Fruit fly (Drosophila melanogaster): Measurements from ENCODE around the gene Mst36Fa.
A peak's percentile ranks its signal among the peaks of the same experiment; 100 is the strongest.

The Mst36Fa gene

DNA sequence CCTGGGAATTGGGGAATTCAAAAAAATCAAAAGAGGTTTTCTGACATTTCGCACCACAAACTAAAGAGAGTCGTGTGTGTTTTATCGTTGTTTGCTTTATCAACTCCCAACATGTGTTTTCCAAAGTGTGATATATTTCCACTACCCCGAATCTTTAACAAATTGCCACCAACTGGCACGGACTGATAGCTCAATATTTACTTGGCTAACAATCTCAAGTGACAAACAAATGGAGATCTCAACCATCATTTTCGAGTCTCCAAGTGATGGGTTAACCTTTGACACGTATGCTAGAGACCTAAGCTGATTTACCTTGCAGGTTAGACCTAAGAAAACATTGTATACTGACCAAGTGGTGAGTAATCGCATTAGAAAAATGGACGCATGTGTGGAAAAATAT is 51.3 kb downstream of the Mst36Fa start (continued):
- no peak for TF ChIP-seq trem (tag; optimal IDR thresholded peaks at IDR 0.05)
- TF ChIP-seq CG32532 (GFP tag; IDR thresholded peaks at IDR 0.05) = no peak
- peak; percentile 86 for TF ChIP-seq sens (GFP tag)
- peak; percentile 33; the same call in 1 of the 2 replicates for TF ChIP-seq CG14014 (GFP tag; IDR thresholded peaks at IDR 0.05)
- TF ChIP-seq CG11695 (GFP tag; IDR thresholded peaks at IDR 0.05) = no peak
- TF ChIP-seq CG9797 (GFP tag; optimal IDR thresholded peaks at IDR 0.05) = no peak
- TF ChIP-seq YL-1 (GFP tag; optimal IDR thresholded peaks at IDR 0.05) = no peak
- no peak for TF ChIP-seq Dp (GFP tag; optimal IDR thresholded peaks at IDR 0.05)
- TF ChIP-seq Awh (GFP tag; IDR thresholded peaks at IDR 0.05) = no peak; the same call in 1 of the 2 replicates
- TF ChIP-seq CG10543 (GFP tag; optimal IDR thresholded peaks at IDR 0.05) = no peak
- no peak for TF ChIP-seq CG15073 (GFP tag; optimal IDR thresholded peaks at IDR 0.05)
- no peak for TF ChIP-seq Mrtf (GFP tag; IDR thresholded peaks at IDR 0.05)
- no peak for TF ChIP-seq btn (GFP tag; optimal IDR thresholded peaks at IDR 0.05)
- TF ChIP-seq zen2 (GFP tag; IDR thresholded peaks at IDR 0.05; ENCODE audit: partially characterized antibody) = no peak
- TF ChIP-seq insv (GFP tag; optimal IDR thresholded peaks at IDR 0.05) = no peak
- TF ChIP-seq tll (GFP tag; optimal IDR thresholded peaks at IDR 0.05) = peak in 1 of 2 experiments; percentile 78
- no peak for TF ChIP-seq CG2199 (GFP tag; IDR thresholded peaks at IDR 0.05)
- TF ChIP-seq CG17186 (GFP tag; optimal IDR thresholded peaks at IDR 0.05) = no peak
- TF ChIP-seq Oaz (GFP tag; IDR thresholded peaks at IDR 0.05) = no peak
- no peak for TF ChIP-seq CG9437 (GFP tag; optimal IDR thresholded peaks at IDR 0.05)
- TF ChIP-seq ash1 (GFP tag; optimal IDR thresholded peaks at IDR 0.05) = no peak
- TF ChIP-seq unc-4 (GFP tag; IDR thresholded peaks at IDR 0.05; ENCODE audit: partially characterized antibody) = no peak
- TF ChIP-seq HmgD (GFP tag; optimal IDR thresholded peaks at IDR 0.05) = no peak
- TF ChIP-seq sug (tag; optimal IDR thresholded peaks at IDR 0.05) = no peak
- TF ChIP-seq CG32772 (GFP tag; IDR thresholded peaks at IDR 0.05) = no peak
- TF ChIP-seq dm (GFP tag; optimal IDR thresholded peaks at IDR 0.05) = no peak
- no peak for TF ChIP-seq CG34224 (GFP tag; IDR thresholded peaks at IDR 0.05; ENCODE audit: partially characterized antibody)
- TF ChIP-seq CG13296 (GFP tag; optimal IDR thresholded peaks at IDR 0.05) = peak; percentile 31
- TF ChIP-seq CG10147 (GFP tag; optimal IDR thresholded peaks at IDR 0.05) = no peak
- TF ChIP-seq CrebB (tag; optimal IDR thresholded peaks at IDR 0.05) = no peak
- TF ChIP-seq lbe (GFP tag; optimal IDR thresholded peaks at IDR 0.05) = no peak
- TF ChIP-seq CG1602 (GFP tag; optimal IDR thresholded peaks at IDR 0.05) = no peak
- no peak for TF ChIP-seq pfk (GFP tag; optimal IDR thresholded peaks at IDR 0.05)
- TF ChIP-seq zfh2 (GFP tag; optimal IDR thresholded peaks at IDR 0.05) = no peak
- no peak for TF ChIP-seq CG3065 (GFP tag; optimal IDR thresholded peaks at IDR 0.05)
- TF ChIP-seq B-H1 (GFP tag; IDR thresholded peaks at IDR 0.05) = no peak
- no peak for TF ChIP-seq cad (GFP tag; optimal IDR thresholded peaks at IDR 0.05)
- no peak for TF ChIP-seq ind (GFP tag; optimal IDR thresholded peaks at IDR 0.05)
- no peak for TF ChIP-seq CG12104 (GFP tag; optimal IDR thresholded peaks at IDR 0.05)
- TF ChIP-seq CG11456 (GFP tag; IDR thresholded peaks at IDR 0.05) = 0 out of 3 replicates have a peak, but pooled peaks have one; percentile 7
- no peak for TF ChIP-seq CG8281 (tag; optimal IDR thresholded peaks at IDR 0.05)
- TF ChIP-seq Ets65A (GFP tag) = no peak
- peak; percentile 47 for TF ChIP-seq lab (GFP tag; optimal IDR thresholded peaks at IDR 0.05)
- no peak for TF ChIP-seq pita (GFP tag; optimal IDR thresholded peaks at IDR 0.05)
- TF ChIP-seq CG4404 (GFP tag; IDR thresholded peaks at IDR 0.05) = no peak
- no peak for TF ChIP-seq fd64A (GFP tag; optimal IDR thresholded peaks at IDR 0.05)
- no peak for TF ChIP-seq CG7372 (GFP tag; IDR thresholded peaks at IDR 0.05)
- no peak for TF ChIP-seq CG14050 (GFP tag; IDR thresholded peaks at IDR 0.05)
- peak; percentile 1 for TF ChIP-seq CG31365 (tag; optimal IDR thresholded peaks at IDR 0.05)
- no peak for TF ChIP-seq Opbp (GFP tag; IDR thresholded peaks at IDR 0.05; ENCODE audit: partially characterized antibody)
- TF ChIP-seq CG6654 (GFP tag; optimal IDR thresholded peaks at IDR 0.05) = no peak
- TF ChIP-seq CG30403 (GFP tag; optimal IDR thresholded peaks at IDR 0.05) = no peak

All from whole organism, embryonic.